Worm (Caenorhabditis elegans) whole organism, L4 larva: ENCODE data around the gene B0513.90.

Experiments
- aly-2 ChIP-seq: sonication (generic microtip); optimal IDR thresholded peaks from 2 replicates; lab custom pipeline; 2018; ENCODE audit warnings: missing biosample characterization, missing genetic modification characterization
- lir-3 ChIP-seq: sonication (generic microtip); optimal IDR thresholded peaks from 2 replicates; lab custom pipeline; 2016; ENCODE audit warnings: mild to moderate bottlenecking, missing genetic modification characterization, missing compliant biosample characterization
- mdt-29 ChIP-seq: fragments of 200-800 bp; sonication (Bioruptor generic); IDR thresholded peaks from 2 replicates; pipeline ENCODE4 v1.3.6; 2022; ENCODE audit warnings: missing genetic modification reagents, missing genetic modification characterization, missing compliant biosample characterization
- mep-1 ChIP-seq: fragments of 150-350 bp; sonication (generic microtip); optimal IDR thresholded peaks from 3 replicates; lab custom pipeline; 2014; ENCODE audit warnings: missing biosample characterization, missing genetic modification characterization
- nhr-11 ChIP-seq: fragments of 150-350 bp; optimal IDR thresholded peaks from 2 replicates; lab custom pipeline; 2014; ENCODE audit warnings: missing biosample characterization, missing genetic modification characterization
- nhr-41 ChIP-seq: fragments of 200-800 bp; sonication (Bioruptor generic); IDR thresholded peaks from 2 replicates; pipeline ENCODE4 v1.3.6; 2022; ENCODE audit warnings: missing genetic modification reagents, missing genetic modification characterization, missing compliant biosample characterization
- nhr-6 ChIP-seq: fragments of 150-350 bp; optimal IDR thresholded peaks from 2 replicates; lab custom pipeline; 2014; ENCODE audit warnings: missing biosample characterization, missing genetic modification characterization
- zag-1 ChIP-seq: fragments of 150-350 bp; optimal IDR thresholded peaks from 2 replicates; lab custom pipeline; 2014; ENCODE audit warnings: missing biosample characterization, missing genetic modification characterization

- TF ChIP-seq mdt-29 (GFP tag; lab: Robert Waterston, UW) (no peak), zag-1 (no peak), mep-1 (tag; lab: Kevin White, UChicago) (no peak), nhr-6 (no peak), nhr-41 (GFP tag; lab: Robert Waterston, UW) (no peak), aly-2 (tag; lab: Kevin White, UChicago) (no peak), lir-3 (tag; lab: Kevin White, UChicago) (no peak), nhr-11 (tag; lab: Kevin White, UChicago) (no peak)
These were observed 9.8 kb downstream of the B0513.90 start, which contains the start of gene prdh-1 for ce11 chrIV:13876565-13877153.
